Worm (Caenorhabditis elegans) whole organism, mixed stage, embryonic: ENCODE data around the gene Y22D7AL.16.

Experiments used
- ces-1 ChIP-seq: fragments of 150-350 bp; optimal IDR thresholded peaks from 2 replicates; lab custom pipeline; 2014; ENCODE audit warnings: missing biosample characterization, missing genetic modification reagents, missing genetic modification characterization
- elt-1 ChIP-seq: sonication (generic microtip); optimal IDR thresholded peaks from 2 replicates; lab custom pipeline; 2017; ENCODE audit warnings: missing genetic modification characterization, mild to moderate bottlenecking, missing compliant biosample characterization, antibody characterized with exemption, moderate library complexity, borderline replicate concordance; ENCODE audit not compliant: insufficient read depth
- pha-4 ChIP-seq: fragments of 150-350 bp; optimal IDR thresholded peaks from 2 replicates; lab custom pipeline; 2018; ENCODE audit warnings: missing biosample characterization, missing genetic modification reagents, missing genetic modification characterization
- snpc-4 ChIP-seq: fragments of 150-350 bp; optimal IDR thresholded peaks from 2 replicates; lab custom pipeline; 2014; ENCODE audit warnings: missing biosample characterization, missing genetic modification characterization
- unc-39 ChIP-seq: fragments of 150-350 bp; optimal IDR thresholded peaks from 2 replicates; lab custom pipeline; 2014; ENCODE audit warnings: missing biosample characterization, missing genetic modification characterization
- unc-62 ChIP-seq: fragments of 150-350 bp; optimal IDR thresholded peaks from 2 replicates; lab custom pipeline; 2014; ENCODE audit warnings: missing biosample characterization, missing genetic modification reagents, missing genetic modification characterization

DNA sequence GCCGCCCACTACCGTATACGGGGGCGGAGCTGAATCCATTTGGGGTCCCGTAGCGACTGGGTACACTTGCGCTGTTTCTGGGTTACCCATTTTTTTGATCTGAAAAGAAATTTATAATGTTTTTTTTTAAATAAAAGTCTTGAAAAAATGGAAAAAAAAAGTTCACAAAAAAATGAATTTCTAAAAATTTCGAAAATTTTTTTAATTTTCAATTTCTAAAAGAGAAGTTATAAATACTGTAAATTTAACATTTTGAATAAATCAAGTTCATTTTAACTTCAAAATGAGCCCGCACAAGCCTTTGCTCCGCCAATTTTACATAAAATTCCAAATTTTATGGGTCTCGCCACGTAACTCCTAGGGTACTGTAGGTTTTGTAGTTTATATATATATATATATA is 5.3 kb downstream of the Y22D7AL.16 start, which contains the start of gene Y22D7AL.15:
- no peak for TF ChIP-seq unc-39
- TF ChIP-seq snpc-4: no peak
- TF ChIP-seq elt-1 (tag; lab: Kevin White, UChicago): no peak
- TF ChIP-seq unc-62 (GFP tag; lab: Kevin White, UChicago): no peak
- no peak for TF ChIP-seq ces-1 (GFP tag; lab: Kevin White, UChicago)
- TF ChIP-seq pha-4 (tag; lab: Kevin White, UChicago): no peak
